Worm (Caenorhabditis elegans) whole organism, L4/young adult: Measurements from ENCODE around the gene zmp-5.

Experiments
- dao-5 ChIP-seq: sonication (generic microtip); optimal IDR thresholded peaks from 2 replicates; lab custom pipeline; 2016; ENCODE audit warnings: missing genotype, missing genetic modification characterization, moderate library complexity, missing compliant biosample characterization
- him-1 ChIP-seq: sonication (generic microtip); optimal IDR thresholded peaks from 2 replicates; lab custom pipeline; 2016; ENCODE audit warnings: missing genotype, missing genetic modification reagents, missing genetic modification characterization, missing compliant biosample characterization

- peak; percentile 71 for TF ChIP-seq him-1 (tag; lab: Kevin White, UChicago)
- no peak for TF ChIP-seq dao-5
Observed at ce11 chrX:12629257-12629656, 17.7 kb upstream of the zmp-5 start.
